Fruit fly (Drosophila melanogaster): ENCODE data around the gene bin.

- TF ChIP-seq Dll (optimal IDR thresholded peaks at IDR 0.05) (no peak), psq (optimal IDR thresholded peaks at IDR 0.05) (no peak), CG8478 (optimal IDR thresholded peaks at IDR 0.05) (no peak)
Observed at dm6 chr3L:7026694-7027093, 36.3 kb downstream of the bin start, which contains the start of gene CG17744.
